Fruit fly (Drosophila melanogaster): Measurements from ENCODE around the gene Nrd1.

Nrd1 gene

dm6 chrX:11868866-11869265, at the start of gene Nrd1, which contains the start of gene CG1847:
TSS of gene Nrd1 (minus strand) at chrX:11868893.
TSS of gene CG1847 (plus strand) at chrX:11869170.
- TF ChIP-seq dsf (GFP tag; optimal IDR thresholded peaks at IDR 0.05; ENCODE audit: borderline replicate concordance): no peak
- no peak for TF ChIP-seq Sp1 (GFP tag; optimal IDR thresholded peaks at IDR 0.05)

DNA sequence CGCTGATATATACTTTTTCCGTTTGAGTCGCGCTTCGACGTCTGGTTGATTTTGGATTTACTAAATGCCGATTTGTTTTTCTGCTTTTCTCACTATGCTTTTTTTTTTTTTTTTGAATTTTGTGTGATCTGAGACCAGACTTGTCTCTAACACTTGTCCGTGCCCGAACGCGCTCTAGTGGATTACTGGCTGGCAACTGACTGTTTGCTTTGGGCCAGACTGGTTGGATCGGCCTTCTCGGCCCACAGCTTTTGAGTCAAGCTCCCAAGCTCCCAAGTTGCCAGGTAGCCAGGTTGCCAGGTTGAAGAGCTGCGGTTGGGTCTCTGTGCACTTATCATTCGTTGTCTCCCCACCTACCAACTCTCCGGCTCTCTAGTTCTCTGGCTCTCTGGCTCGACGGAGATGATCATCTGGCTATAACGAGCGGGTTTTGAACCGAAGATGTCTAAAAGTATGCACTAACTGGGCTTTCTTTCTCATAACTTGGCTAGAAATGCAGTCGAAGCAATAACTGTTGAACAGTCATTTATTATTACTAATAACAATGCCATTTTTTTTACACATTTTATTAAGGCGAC, 48.5 kb upstream of the Nrd1 start, which contains the start of gene pot:
Gene pot, minus strand, starts transcription at position 205 of the 578 bp plus-strand sequence.
- TF ChIP-seq br (GFP tag; optimal IDR thresholded peaks at IDR 0.05): no peak
- TF ChIP-seq brk (GFP tag; optimal IDR thresholded peaks at IDR 0.05): no peak
- TF ChIP-seq h (GFP tag; optimal IDR thresholded peaks at IDR 0.05): no peak
- peak; percentile 61 for TF ChIP-seq Myc (optimal IDR thresholded peaks at IDR 0.05)
- no peak for TF ChIP-seq Sp1 (GFP tag; optimal IDR thresholded peaks at IDR 0.05)
- TF ChIP-seq woc (GFP tag; optimal IDR thresholded peaks at IDR 0.05): peak; percentile 14
- no peak for TF ChIP-seq N (GFP tag; optimal IDR thresholded peaks at IDR 0.05)
- TF ChIP-seq Hr78 (GFP tag; optimal IDR thresholded peaks at IDR 0.05): no peak
- TF ChIP-seq Hr83 (GFP tag; optimal IDR thresholded peaks at IDR 0.05; ENCODE audit: poor library complexity, severe bottlenecking): peak; percentile 36
- TF ChIP-seq dl (GFP tag; optimal IDR thresholded peaks at IDR 0.05; ENCODE audit: insufficient read depth in 1 of 2, partially characterized antibody in 2 of 2): peak in 1 of 2 experiments; percentile 33
- no peak for TF ChIP-seq sage (GFP tag; optimal IDR thresholded peaks at IDR 0.05)
- TF ChIP-seq tai (GFP tag; optimal IDR thresholded peaks at IDR 0.05): no peak
- peak; percentile 18 for TF ChIP-seq Dif (GFP tag; optimal IDR thresholded peaks at IDR 0.05; ENCODE audit: partially characterized antibody)
- TF ChIP-seq Vsx2 (GFP tag; optimal IDR thresholded peaks at IDR 0.05; ENCODE audit: partially characterized antibody): peak; percentile 62

dm6 chrX:11915154-11915593, 46.5 kb upstream of the Nrd1 start:
- TF ChIP-seq Jra (GFP tag; optimal IDR thresholded peaks at IDR 0.05): no peak
- peak; percentile 65 for TF ChIP-seq woc (GFP tag; optimal IDR thresholded peaks at IDR 0.05)
- TF ChIP-seq N (GFP tag; optimal IDR thresholded peaks at IDR 0.05): no peak
- TF ChIP-seq fru (GFP tag; optimal IDR thresholded peaks at IDR 0.05): peak; percentile 77
- TF ChIP-seq rgr (GFP tag; optimal IDR thresholded peaks at IDR 0.05): peak; percentile 77
- TF ChIP-seq psq (GFP tag; optimal IDR thresholded peaks at IDR 0.05): peak; percentile 79
- peak; percentile 84 for TF ChIP-seq OdsH (GFP tag; optimal IDR thresholded peaks at IDR 0.05)
- TF ChIP-seq usp (GFP tag; optimal IDR thresholded peaks at IDR 0.05): no peak
- no peak for TF ChIP-seq jim (GFP tag; optimal IDR thresholded peaks at IDR 0.05)
- no peak for TF ChIP-seq sage (GFP tag; optimal IDR thresholded peaks at IDR 0.05)
- no peak for TF ChIP-seq lola (GFP tag; optimal IDR thresholded peaks at IDR 0.05)
- no peak for TF ChIP-seq pan (optimal IDR thresholded peaks at IDR 0.05)
- peak; percentile 53 for TF ChIP-seq ey (GFP tag; optimal IDR thresholded peaks at IDR 0.05)
- no peak for TF ChIP-seq Vsx2 (GFP tag; optimal IDR thresholded peaks at IDR 0.05; ENCODE audit: partially characterized antibody)
- no peak for TF ChIP-seq Mio (GFP tag; optimal IDR thresholded peaks at IDR 0.05)
- no peak for TF ChIP-seq dsf (GFP tag; optimal IDR thresholded peaks at IDR 0.05; ENCODE audit: borderline replicate concordance)
- TF ChIP-seq Dif (GFP tag; optimal IDR thresholded peaks at IDR 0.05; ENCODE audit: partially characterized antibody): no peak
- peak; percentile 95 for TF ChIP-seq Sp1 (GFP tag; optimal IDR thresholded peaks at IDR 0.05)
- peak; percentile 84 for TF ChIP-seq dmrt93B (GFP tag; optimal IDR thresholded peaks at IDR 0.05)
- TF ChIP-seq HLH106 (tag; optimal IDR thresholded peaks at IDR 0.05): peak; percentile 96
- peak; percentile 90 for TF ChIP-seq CG9705 (GFP tag; optimal IDR thresholded peaks at IDR 0.05)
- TF ChIP-seq foxo (GFP tag; optimal IDR thresholded peaks at IDR 0.05): peak in 1 of 2 experiments; percentile 83
- TF ChIP-seq tai (GFP tag; optimal IDR thresholded peaks at IDR 0.05): no peak
- peak; percentile 37 for TF ChIP-seq Hnf4 (GFP tag; optimal IDR thresholded peaks at IDR 0.05)
- no peak for TF ChIP-seq CG32264 (GFP tag; optimal IDR thresholded peaks at IDR 0.05)
- peak; percentile 65 for TF ChIP-seq br (GFP tag; optimal IDR thresholded peaks at IDR 0.05)
- TF ChIP-seq sv (GFP tag; optimal IDR thresholded peaks at IDR 0.05): peak; percentile 70
- TF ChIP-seq Myc (optimal IDR thresholded peaks at IDR 0.05): no peak
- TF ChIP-seq GATAd (GFP tag; optimal IDR thresholded peaks at IDR 0.05): no peak
- peak; percentile 65 for TF ChIP-seq brk (GFP tag; optimal IDR thresholded peaks at IDR 0.05)
- peak; percentile 77 for TF ChIP-seq h (GFP tag; optimal IDR thresholded peaks at IDR 0.05)
- TF ChIP-seq Rel (GFP tag; optimal IDR thresholded peaks at IDR 0.05): no peak
- peak; percentile 77 for TF ChIP-seq Rel (tag; optimal IDR thresholded peaks at IDR 0.05)
- no peak for TF ChIP-seq dl (GFP tag; optimal IDR thresholded peaks at IDR 0.05; ENCODE audit: insufficient read depth in 1 of 2, partially characterized antibody in 2 of 2)

Data from whole organism, wandering third instar larva.